Fruit fly (Drosophila melanogaster) Kc167 (cell line): ENCODE data around the gene CG16903.
A peak's percentile ranks its signal among the peaks of the same experiment; 100 is the strongest.

Source experiments
- Myc ChIP-seq: fragments of >200 bp; optimal IDR thresholded peaks from 2 replicates; lab custom pipeline; 2017; ENCODE audit warnings: missing external identifiers
- Sin3A ChIP-seq: fragments of >200 bp; optimal IDR thresholded peaks from 2 replicates; lab custom pipeline; 2018; ENCODE audit warnings: missing external identifiers
- h ChIP-seq: fragments of >200 bp; optimal IDR thresholded peaks from 3 replicates; lab custom pipeline; 2018; ENCODE audit warnings: missing external identifiers
- insv ChIP-seq: fragments of >200 bp; optimal IDR thresholded peaks from 3 replicates; lab custom pipeline; 2018; ENCODE audit warnings: missing external identifiers
- psq ChIP-seq: fragments of >200 bp; optimal IDR thresholded peaks from 2 replicates; lab custom pipeline; 2017; ENCODE audit warnings: missing external identifiers
- ttk ChIP-seq: sonication (Bioruptor generic); optimal IDR thresholded peaks from 2 replicates; lab custom pipeline; 2017; ENCODE audit warnings: missing external identifiers

The CG16903 gene

dm6 chrX:2080367-2080927 lies at the start of gene CG16903, which contains the start of gene Unc-76:
Gene CG16903, minus strand, starts transcription at chrX:2080405.
Gene Unc-76, plus strand, starts transcription at chrX:2080610.
- TF ChIP-seq h (lab: Kevin White, UChicago) (no peak), psq (lab: Kevin White, UChicago) (no peak), Sin3A (no peak), Myc (lab: Kevin White, UChicago) (no peak), insv (lab: Kevin White, UChicago) (no peak), ttk (lab: Kevin White, UChicago) (no peak)

dm6 chrX:2125527-2126088 lies 45.4 kb upstream of the CG16903 start:
- TF ChIP-seq Myc (lab: Kevin White, UChicago) (no peak), psq (lab: Kevin White, UChicago) (no peak), insv (lab: Kevin White, UChicago) (no peak), h (lab: Kevin White, UChicago) (no peak), ttk (lab: Kevin White, UChicago) (no peak), Sin3A (no peak)

dm6 chrX:2123965-2124688 lies 43.9 kb upstream of the CG16903 start:
- no peak for TF ChIP-seq ttk (lab: Kevin White, UChicago)
- TF ChIP-seq Myc (lab: Kevin White, UChicago) = no peak
- TF ChIP-seq psq (lab: Kevin White, UChicago) = peak; percentile 51
- no peak for TF ChIP-seq Sin3A
- no peak for TF ChIP-seq h (lab: Kevin White, UChicago)
- TF ChIP-seq insv (lab: Kevin White, UChicago) = no peak

- TF ChIP-seq Myc (lab: Kevin White, UChicago) (no peak), ttk (lab: Kevin White, UChicago) (no peak), psq (lab: Kevin White, UChicago) (no peak)
These were observed 43.1 kb upstream of the CG16903 start, which contains the start of gene ph-d for dm6 chrX:2123013-2123964. Gene ph-d, minus strand, starts transcription at chrX:2123286.

dm6 chrX:2121716-2122601 lies 41.8 kb upstream of the CG16903 start:
- TF ChIP-seq ttk (lab: Kevin White, UChicago) = peak; percentile 91
- no peak for TF ChIP-seq insv (lab: Kevin White, UChicago)
- peak; percentile 33 for TF ChIP-seq h (lab: Kevin White, UChicago)

- TF ChIP-seq ttk (lab: Kevin White, UChicago) (no peak), Sin3A (no peak), h (lab: Kevin White, UChicago) (no peak), Myc (lab: Kevin White, UChicago) (no peak), insv (lab: Kevin White, UChicago) (no peak), psq (lab: Kevin White, UChicago) (no peak)
These were observed 32.5 kb upstream of the CG16903 start for dm6 chrX:2112660-2113059.

dm6 chrX:2108639-2109038 lies 28.4 kb upstream of the CG16903 start:
- TF ChIP-seq h (lab: Kevin White, UChicago) = no peak
- TF ChIP-seq ttk (lab: Kevin White, UChicago) = no peak
- no peak for TF ChIP-seq Myc (lab: Kevin White, UChicago)
- no peak for TF ChIP-seq psq (lab: Kevin White, UChicago)
- no peak for TF ChIP-seq insv (lab: Kevin White, UChicago)
- TF ChIP-seq Sin3A = no peak

- TF ChIP-seq psq (lab: Kevin White, UChicago) (no peak), ttk (lab: Kevin White, UChicago) (no peak), Myc (lab: Kevin White, UChicago) (no peak), Sin3A (no peak), insv (lab: Kevin White, UChicago) (no peak), h (lab: Kevin White, UChicago) (no peak)
These were observed 27.7 kb upstream of the CG16903 start for dm6 chrX:2107782-2108409.

dm6 chrX:2106367-2106766 lies 26.2 kb upstream of the CG16903 start:
- TF ChIP-seq ttk (lab: Kevin White, UChicago) (no peak), Sin3A (no peak), psq (lab: Kevin White, UChicago) (no peak)

dm6 chrX:2104365-2104764 lies 24.2 kb upstream of the CG16903 start:
- TF ChIP-seq h (lab: Kevin White, UChicago) (no peak), ttk (lab: Kevin White, UChicago) (no peak), psq (lab: Kevin White, UChicago) (no peak), Myc (lab: Kevin White, UChicago) (no peak), insv (lab: Kevin White, UChicago) (no peak), Sin3A (no peak)
